Fruit fly (Drosophila melanogaster) whole organism, embryonic: Measurements from ENCODE around the gene AP-1-2beta.

Experiments used
- Awh ChIP-seq: fragments of 200-800 bp; sonication (Bioruptor generic); IDR thresholded peaks from 2 replicates; pipeline ENCODE4, ENCODE4 v1.3.6; 2022; ENCODE audit warnings: missing biosample characterization, missing genetic modification characterization
- BEAF-32 ChIP-seq: fragments of 200-800 bp; sonication (Bioruptor generic); optimal IDR thresholded peaks from 3 replicates; lab custom pipeline; 2017; ENCODE audit warnings: missing biosample characterization, missing genetic modification characterization, mild to moderate bottlenecking, moderate library complexity, missing genetic modification reagents
- CG10209 ChIP-seq: fragments of 200-800 bp; sonication (Bioruptor generic); optimal IDR thresholded peaks from 3 replicates; lab custom pipeline; 2017; ENCODE audit warnings: missing biosample characterization, mild to moderate bottlenecking, missing genetic modification characterization, missing genetic modification reagents
- CG12659 ChIP-seq: fragments of 200-800 bp; sonication (Bioruptor generic); optimal IDR thresholded peaks from 3 replicates; lab custom pipeline; 2017; ENCODE audit warnings: mild to moderate bottlenecking, missing biosample characterization, missing genetic modification reagents, missing genetic modification characterization
- CG13287 ChIP-seq: fragments of 200-800 bp; sonication (Bioruptor generic); IDR thresholded peaks from 2 replicates; pipeline ENCODE4 v1.3.6; 2022; ENCODE audit warnings: missing biosample characterization, missing genetic modification characterization; ENCODE audit not compliant: partially characterized antibody
- CG15514 ChIP-seq: fragments of 200-800 bp; sonication (Bioruptor generic); optimal IDR thresholded peaks from 3 replicates; lab custom pipeline; 2017; ENCODE audit warnings: missing biosample characterization, missing genetic modification characterization, mild to moderate bottlenecking, moderate library complexity, missing genetic modification reagents
- CG16813 ChIP-seq: fragments of 200-800 bp; sonication (Bioruptor generic); IDR thresholded peaks from 3 replicates; pipeline ENCODE4 v1.3.6; 2022; ENCODE audit warnings: missing biosample characterization, missing genetic modification characterization; ENCODE audit not compliant: partially characterized antibody
- CG2116 ChIP-seq: fragments of 200-800 bp; sonication (Bioruptor generic); optimal IDR thresholded peaks from 3 replicates; lab custom pipeline; 2018; ENCODE audit warnings: missing biosample characterization, mild to moderate bottlenecking, missing genetic modification characterization
- CG30020 ChIP-seq: fragments of 200-800 bp; optimal IDR thresholded peaks from 2 replicates; lab custom pipeline; 2019; ENCODE audit warnings: missing biosample characterization, mild to moderate bottlenecking, missing genetic modification characterization, moderate library complexity
- CG34224 ChIP-seq: fragments of 200-800 bp; sonication (Bioruptor generic); IDR thresholded peaks from 3 replicates; pipeline ENCODE4 v1.3.6; 2022; ENCODE audit warnings: missing biosample characterization, missing genetic modification characterization; ENCODE audit not compliant: partially characterized antibody
- CG4617 ChIP-seq: fragments of 200-800 bp; sonication (Bioruptor generic); optimal IDR thresholded peaks from 3 replicates; lab custom pipeline; 2016; ENCODE audit warnings: missing biosample characterization, missing genetic modification characterization, borderline replicate concordance
- CG6791 ChIP-seq: fragments of 200-800 bp; sonication (Bioruptor generic); IDR thresholded peaks from 3 replicates; pipeline ENCODE4 v1.3.6; 2022; ENCODE audit warnings: missing biosample characterization, missing genetic modification characterization; ENCODE audit not compliant: partially characterized antibody
- CG7963 ChIP-seq: fragments of 200-800 bp; sonication (Bioruptor generic); IDR thresholded peaks from 3 replicates; pipeline ENCODE4 v1.3.6; 2022; ENCODE audit warnings: missing biosample characterization, missing genetic modification characterization; ENCODE audit not compliant: partially characterized antibody
- CG8290 ChIP-seq, 3 experiments: fragments of 200-800 bp; sonication (Bioruptor generic); optimal IDR thresholded peaks; 2 replicates each; lab custom pipeline; 2016 to 2019; ENCODE audit warnings: missing biosample characterization in 3 of 3, missing genetic modification characterization in 3 of 3, mild to moderate bottlenecking in 2 of 3, moderate library complexity in 1 of 3
- CG9797 ChIP-seq: fragments of 200-800 bp; sonication (Bioruptor generic); optimal IDR thresholded peaks from 3 replicates; lab custom pipeline; 2018; ENCODE audit warnings: missing biosample characterization, mild to moderate bottlenecking, missing genetic modification characterization
- Deaf1 ChIP-seq: fragments of 200-800 bp; optimal IDR thresholded peaks from 3 replicates; lab custom pipeline; 2019; ENCODE audit warnings: missing biosample characterization, mild to moderate bottlenecking, missing genetic modification characterization, moderate library complexity
- Dll ChIP-seq: fragments of 200-800 bp; sonication (Bioruptor generic); IDR thresholded peaks from 4 replicates; pipeline ENCODE4 v1.3.6; 2022; ENCODE audit warnings: missing biosample characterization, missing genetic modification characterization; ENCODE audit not compliant: partially characterized antibody
- Dp ChIP-seq: fragments of 200-800 bp; sonication (Bioruptor generic); optimal IDR thresholded peaks from 2 replicates; lab custom pipeline; 2018; ENCODE audit warnings: missing biosample characterization, mild to moderate bottlenecking, missing genetic modification characterization, moderate library complexity
- Dref ChIP-seq: fragments of 200-800 bp; sonication (Bioruptor generic); IDR thresholded peaks from 2 replicates; pipeline ENCODE4 v1.3.6; 2022; ENCODE audit warnings: missing biosample characterization, missing genetic modification characterization
- E2f2 ChIP-seq: fragments of 200-800 bp; sonication (Bioruptor generic); IDR thresholded peaks from 2 replicates; pipeline ENCODE4 v1.3.6; 2022; ENCODE audit warnings: missing biosample characterization, missing genetic modification characterization
- HLH4C ChIP-seq: fragments of 200-800 bp; sonication (Bioruptor generic); IDR thresholded peaks from 3 replicates; pipeline ENCODE4 v1.3.6; 2022; ENCODE audit warnings: missing biosample characterization, missing genetic modification characterization; ENCODE audit not compliant: partially characterized antibody
- Lhr ChIP-seq: fragments of 200-800 bp; sonication (Bioruptor generic); optimal IDR thresholded peaks from 3 replicates; lab custom pipeline; 2017; ENCODE audit warnings: mild to moderate bottlenecking, missing biosample characterization, missing genetic modification reagents, missing genetic modification characterization
- MBD-R2 ChIP-seq: fragments of 200-800 bp; sonication (Bioruptor generic); IDR thresholded peaks from 2 replicates; pipeline ENCODE4 v1.3.6; 2022; ENCODE audit warnings: missing biosample characterization, missing genetic modification characterization
- MESR4 ChIP-seq: fragments of 200-800 bp; sonication (Bioruptor generic); optimal IDR thresholded peaks from 2 replicates; lab custom pipeline; 2018; ENCODE audit warnings: missing biosample characterization, mild to moderate bottlenecking, missing genetic modification characterization, moderate library complexity
- Myb ChIP-seq: fragments of 200-800 bp; sonication (Bioruptor generic); optimal IDR thresholded peaks from 2 replicates; lab custom pipeline; 2016; ENCODE audit warnings: missing biosample characterization, missing genetic modification characterization
- Neu2 ChIP-seq: fragments of 200-800 bp; sonication (Bioruptor generic); optimal IDR thresholded peaks from 3 replicates; lab custom pipeline; 2016; ENCODE audit warnings: missing biosample characterization, missing genetic modification characterization, borderline replicate concordance
- Scr ChIP-seq: fragments of 200-800 bp; sonication (Bioruptor generic); IDR thresholded peaks from 2 replicates; pipeline ENCODE4 v1.3.6; 2022; ENCODE audit warnings: missing biosample characterization, missing genetic modification characterization; ENCODE audit not compliant: partially characterized antibody
- Sry-δ ChIP-seq: fragments of 200-800 bp; sonication (Bioruptor generic); optimal IDR thresholded peaks from 2 replicates; lab custom pipeline; 2016; ENCODE audit warnings: missing biosample characterization, missing genetic modification characterization
- YL-1 ChIP-seq: fragments of 200-800 bp; sonication (Bioruptor generic); optimal IDR thresholded peaks from 3 replicates; lab custom pipeline; 2017; ENCODE audit warnings: missing biosample characterization, mild to moderate bottlenecking, missing genetic modification characterization
- amos ChIP-seq: fragments of 200-800 bp; sonication (Bioruptor generic); IDR thresholded peaks from 2 replicates; pipeline ENCODE4 v1.3.6; 2022; ENCODE audit warnings: missing biosample characterization, missing genetic modification characterization; ENCODE audit not compliant: partially characterized antibody
- ato ChIP-seq: fragments of 200-800 bp; sonication (Bioruptor generic); IDR thresholded peaks from 2 replicates; pipeline ENCODE4 v1.3.6; 2022; ENCODE audit warnings: missing biosample characterization, missing genetic modification characterization; ENCODE audit not compliant: partially characterized antibody
- bbx ChIP-seq: fragments of 200-800 bp; sonication (Bioruptor generic); IDR thresholded peaks from 2 replicates; pipeline ENCODE4 v1.3.6; 2022; ENCODE audit warnings: missing biosample characterization, missing genetic modification characterization; ENCODE audit not compliant: partially characterized antibody
- cg ChIP-seq: fragments of 200-800 bp; sonication (Bioruptor generic); optimal IDR thresholded peaks from 3 replicates; lab custom pipeline; 2019; ENCODE audit warnings: missing biosample characterization, mild to moderate bottlenecking, missing genetic modification characterization, moderate library complexity
- cwo ChIP-seq: fragments of 200-800 bp; sonication (Bioruptor generic); optimal IDR thresholded peaks from 3 replicates; lab custom pipeline; 2017; ENCODE audit warnings: missing biosample characterization, missing genetic modification characterization, mild to moderate bottlenecking, moderate library complexity, missing genetic modification reagents
- dmrt11E ChIP-seq: fragments of 200-800 bp; sonication (Bioruptor generic); optimal IDR thresholded peaks from 3 replicates; lab custom pipeline; 2018; ENCODE audit warnings: missing biosample characterization, mild to moderate bottlenecking, missing genetic modification characterization, moderate library complexity
- gfzf ChIP-seq: fragments of 200-800 bp; sonication (Bioruptor generic); optimal IDR thresholded peaks from 2 replicates; lab custom pipeline; 2016; ENCODE audit warnings: missing biosample characterization, mild to moderate bottlenecking, missing genetic modification characterization, moderate library complexity
- lmd ChIP-seq: fragments of 200-800 bp; sonication (Bioruptor generic); IDR thresholded peaks from 2 replicates; pipeline ENCODE4 v1.3.6; 2022; ENCODE audit warnings: missing biosample characterization, missing genetic modification characterization
- mld ChIP-seq: fragments of 200-800 bp; sonication (Bioruptor generic); IDR thresholded peaks from 3 replicates; pipeline ENCODE4 v1.3.6; 2022; ENCODE audit warnings: missing biosample characterization, missing genetic modification characterization; ENCODE audit not compliant: partially characterized antibody
- nerfin-1 ChIP-seq: fragments of 200-800 bp; sonication (Bioruptor generic); optimal IDR thresholded peaks from 3 replicates; lab custom pipeline; 2019; ENCODE audit warnings: missing biosample characterization, mild to moderate bottlenecking, missing genetic modification characterization, moderate library complexity
- nmo ChIP-seq: fragments of 200-800 bp; sonication (Bioruptor generic); optimal IDR thresholded peaks from 2 replicates; lab custom pipeline; 2018; ENCODE audit warnings: missing biosample characterization, mild to moderate bottlenecking, missing genetic modification characterization, moderate library complexity
- sna ChIP-seq: fragments of 200-800 bp; sonication (Bioruptor generic); IDR thresholded peaks from 2 replicates; pipeline ENCODE4 v1.3.6; 2022; ENCODE audit warnings: missing biosample characterization, missing genetic modification characterization; ENCODE audit not compliant: partially characterized antibody
- stwl ChIP-seq: fragments of 200-800 bp; sonication (Bioruptor generic); optimal IDR thresholded peaks from 3 replicates; lab custom pipeline; 2018; ENCODE audit warnings: missing biosample characterization, mild to moderate bottlenecking, missing genetic modification characterization, moderate library complexity
- trem ChIP-seq: fragments of 200-800 bp; optimal IDR thresholded peaks from 3 replicates; lab custom pipeline; 2019; ENCODE audit warnings: missing biosample characterization, mild to moderate bottlenecking, missing genetic modification characterization, moderate library complexity
- unc-4 ChIP-seq: fragments of 200-800 bp; sonication (Bioruptor generic); IDR thresholded peaks from 2 replicates; pipeline ENCODE4 v1.3.6; 2022; ENCODE audit warnings: missing biosample characterization, missing genetic modification characterization; ENCODE audit not compliant: partially characterized antibody
- usp ChIP-seq: fragments of >200 bp; optimal IDR thresholded peaks from 2 replicates; lab custom pipeline; 2017; ENCODE audit warnings: missing biosample characterization, missing genetic modification characterization

The AP-1-2beta gene

dm6 chrX:19730844-19731243, at the start of gene AP-1-2beta:
AP-1-2beta (plus strand) TSS chrX:19731004.
- TF ChIP-seq MBD-R2 (GFP tag; lab: Robert Waterston, UW), result peak; percentile 44; the same call in 1 of the 2 replicates
- peak; percentile 56 for TF ChIP-seq CG4617 (GFP tag; lab: Kevin White, UChicago)
- TF ChIP-seq E2f2, result peak; percentile 79
- 0 out of 2 replicates have a peak, but pooled peaks have one; percentile 21 for TF ChIP-seq sna (GFP tag; lab: Robert Waterston, UW)
- TF ChIP-seq Sry-δ (GFP tag; lab: Kevin White, UChicago), result peak; percentile 52
- TF ChIP-seq CG30020, result peak; percentile 28
- TF ChIP-seq Scr (GFP tag; lab: Robert Waterston, UW), result peak; percentile 38
- peak; percentile 57 for TF ChIP-seq CG13287
- peak; percentile 75 for TF ChIP-seq stwl (tag; lab: Kevin White, UChicago)
- TF ChIP-seq amos, result peak; percentile 37; the same call in 1 of the 2 replicates
- TF ChIP-seq CG16813, result peak; percentile 45; the same call in 2 of the 3 replicates
- peak; percentile 8 for TF ChIP-seq nmo
- no peak for TF ChIP-seq cwo (GFP tag; lab: Kevin White, UChicago)
- TF ChIP-seq Lhr, result peak; percentile 11
- TF ChIP-seq nerfin-1, result peak; percentile 86
- TF ChIP-seq Dref (GFP tag; lab: Robert Waterston, UW), result peak; percentile 69
- no peak for TF ChIP-seq Awh
- 0 out of 2 replicates have a peak, but pooled peaks have one; percentile 40 for TF ChIP-seq unc-4 (GFP tag; lab: Robert Waterston, UW)
- TF ChIP-seq YL-1 (GFP tag; lab: Kevin White, UChicago), result peak; percentile 70
- no peak for TF ChIP-seq usp (GFP tag; lab: Kevin White, UChicago)
- peak; percentile 38; the same call in 1 of the 2 replicates for TF ChIP-seq bbx (GFP tag; lab: Robert Waterston, UW)
- peak; percentile 64 for TF ChIP-seq CG2116 (GFP tag; lab: Kevin White, UChicago)
- TF ChIP-seq Deaf1 (tag; lab: Kevin White, UChicago), result no peak
- no peak for TF ChIP-seq lmd (GFP tag; lab: Robert Waterston, UW)
- no peak for TF ChIP-seq Neu2 (GFP tag; lab: Kevin White, UChicago)
- peak; percentile 26; the same call in 1 of the 3 replicates for TF ChIP-seq CG34224 (GFP tag; lab: Robert Waterston, UW)
- TF ChIP-seq CG15514 (GFP tag; lab: Kevin White, UChicago), result peak; percentile 9
- TF ChIP-seq CG6791 (GFP tag; lab: Robert Waterston, UW), result peak; percentile 72; the same call in 2 of the 3 replicates
- 0 out of 3 replicates have a peak, but pooled peaks have one; percentile 30 for TF ChIP-seq CG7963 (GFP tag; lab: Robert Waterston, UW)
- no peak for TF ChIP-seq CG10209
- peak; percentile 50 for TF ChIP-seq BEAF-32 (GFP tag; lab: Kevin White, UChicago)
- peak; percentile 43 for TF ChIP-seq trem (tag; lab: Kevin White, UChicago)
- peak; percentile 68 for TF ChIP-seq Dp
- 0 out of 2 replicates have a peak, but pooled peaks have one; percentile 47 for TF ChIP-seq ato (GFP tag; lab: Robert Waterston, UW)
- peak; percentile 20 for TF ChIP-seq CG8290 (GFP tag; optimal IDR thresholded peaks at IDR 0.05; lab: Kevin White, UChicago)
- no peak for TF ChIP-seq CG8290 (tag; optimal IDR thresholded peaks at IDR 0.05; lab: Kevin White, UChicago)
- TF ChIP-seq MESR4 (GFP tag; lab: Kevin White, UChicago), result peak; percentile 89
- peak; percentile 76 for TF ChIP-seq Myb (GFP tag; lab: Kevin White, UChicago)
- TF ChIP-seq CG12659 (GFP tag; lab: Kevin White, UChicago), result peak; percentile 21
- peak; percentile 71 for TF ChIP-seq HLH4C
- peak; percentile 54; the same call in 1 of the 3 replicates for TF ChIP-seq mld (GFP tag; lab: Robert Waterston, UW)
- no peak for TF ChIP-seq dmrt11E (tag; lab: Kevin White, UChicago)
- TF ChIP-seq gfzf (GFP tag; lab: Kevin White, UChicago), result peak; percentile 78
- TF ChIP-seq Dll (GFP tag; lab: Robert Waterston, UW), result 0 out of 4 replicates have a peak, but pooled peaks have one; percentile 48
- peak; percentile 17 for TF ChIP-seq cg (GFP tag; lab: Kevin White, UChicago)
- TF ChIP-seq CG9797, result peak; percentile 75
